2 fruit fly cellular contexts compared by ENCODE assay signal in genomic region chr3L:5353484-5354056, dm6.
TF ChIP-seq lines count a peak whose summit lies in the region.

No protein-coding gene starts in this region.

TF ChIP-seq in whole organism, adult, 20 proteins besides CTCF, POLR2A, EP300 and RAD21 (continued from another document):
- TF ChIP-seq Hr96 (GFP tag; optimal IDR thresholded peaks at IDR 0.05; lab: Kevin White, UChicago): no peak

TF ChIP-seq in whole organism, embryonic, 481 proteins besides CTCF, POLR2A, EP300 and RAD21 (continued from another document):
- TF ChIP-seq HLH54F (GFP tag; optimal IDR thresholded peaks at IDR 0.05; lab: Kevin White, UChicago) (no peak), mirr (GFP tag; optimal IDR thresholded peaks at IDR 0.05; lab: Kevin White, UChicago) (peak; percentile 26), HLH4C (GFP tag; IDR thresholded peaks at IDR 0.05; lab: Robert Waterston, UW; ENCODE audit: partially characterized antibody) (no peak), D (optimal IDR thresholded peaks at IDR 0.05; lab: Kevin White, UChicago) (no peak), D (GFP tag; optimal IDR thresholded peaks at IDR 0.05; lab: Kevin White, UChicago) (no peak), Dbx (GFP tag; IDR thresholded peaks at IDR 0.05; lab: Robert Waterston, UW) (no peak), CG9727 (GFP tag; optimal IDR thresholded peaks at IDR 0.05; lab: Kevin White, UChicago) (no peak), fd64A (GFP tag; optimal IDR thresholded peaks at IDR 0.05; lab: Kevin White, UChicago) (no peak), sd (tag; optimal IDR thresholded peaks at IDR 0.05; lab: Kevin White, UChicago) (peak; percentile 21), ranshi (GFP tag; IDR thresholded peaks at IDR 0.05; lab: Robert Waterston, UW) (no peak), pum (GFP tag; optimal IDR thresholded peaks at IDR 0.05; lab: Kevin White, UChicago) (no peak), CG2678 (tag; optimal IDR thresholded peaks at IDR 0.05; lab: Kevin White, UChicago) (peak; percentile 1), CG7987 (GFP tag; optimal IDR thresholded peaks at IDR 0.05; lab: Kevin White, UChicago) (peak; percentile 16)
